Worm (Caenorhabditis elegans) whole organism, mixed stage, embryonic: ENCODE measurements around the gene teg-1.

Source experiments
- M03D4.4 ChIP-seq: sonication (generic microtip); optimal IDR thresholded peaks from 2 replicates; lab custom pipeline; 2017; ENCODE audit warnings: mild to moderate bottlenecking, missing genetic modification characterization, missing compliant biosample characterization
- bed-3 ChIP-seq: fragments of 200-800 bp; sonication (Bioruptor generic); optimal IDR thresholded peaks from 3 replicates; lab custom pipeline; 2018; ENCODE audit warnings: mild to moderate bottlenecking, missing genetic modification characterization, moderate library complexity, missing compliant biosample characterization
- blmp-1 ChIP-seq: fragments of 150-350 bp; optimal IDR thresholded peaks from 2 replicates; lab custom pipeline; 2014; ENCODE audit warnings: missing biosample characterization, missing genetic modification characterization
- ceh-39 ChIP-seq: fragments of 150-350 bp; optimal IDR thresholded peaks from 2 replicates; lab custom pipeline; 2014; ENCODE audit warnings: missing biosample characterization, missing genetic modification characterization
- ceh-43 ChIP-seq: fragments of 200-800 bp; sonication (Bioruptor generic); optimal IDR thresholded peaks from 2 replicates; lab custom pipeline; 2018; ENCODE audit warnings: mild to moderate bottlenecking, missing genetic modification characterization, moderate library complexity, missing compliant biosample characterization
- ceh-83 ChIP-seq: fragments of 200-800 bp; sonication (Bioruptor generic); optimal IDR thresholded peaks from 2 replicates; lab custom pipeline; 2018; ENCODE audit warnings: mild to moderate bottlenecking, missing genetic modification characterization, missing compliant biosample characterization
- ces-1 ChIP-seq: fragments of 150-350 bp; optimal IDR thresholded peaks from 2 replicates; lab custom pipeline; 2014; ENCODE audit warnings: missing biosample characterization, missing genetic modification reagents, missing genetic modification characterization
- cnd-1 ChIP-seq: fragments of 200-800 bp; sonication (Bioruptor generic); optimal IDR thresholded peaks from 2 replicates; lab custom pipeline; 2018; ENCODE audit warnings: mild to moderate bottlenecking, missing genetic modification characterization, missing compliant biosample characterization
- drap-1 ChIP-seq: fragments of 200-800 bp; sonication (Bioruptor generic); optimal IDR thresholded peaks from 3 replicates; lab custom pipeline; 2018; ENCODE audit warnings: mild to moderate bottlenecking, missing genetic modification characterization, missing compliant biosample characterization
- elt-1 ChIP-seq: sonication (generic microtip); optimal IDR thresholded peaks from 2 replicates; lab custom pipeline; 2017; ENCODE audit warnings: missing genetic modification characterization, mild to moderate bottlenecking, missing compliant biosample characterization, antibody characterized with exemption, moderate library complexity, borderline replicate concordance; ENCODE audit not compliant: insufficient read depth
- elt-3 ChIP-seq: fragments of 150-350 bp; optimal IDR thresholded peaks from 2 replicates; lab custom pipeline; 2014; ENCODE audit warnings: missing biosample characterization, missing genetic modification characterization
- flh-1 ChIP-seq: fragments of 200-800 bp; sonication (Bioruptor generic); optimal IDR thresholded peaks from 2 replicates; lab custom pipeline; 2018; ENCODE audit warnings: mild to moderate bottlenecking, missing genetic modification characterization, moderate library complexity, missing compliant biosample characterization
- ham-2 ChIP-seq: fragments of 200-800 bp; sonication (Bioruptor generic); optimal IDR thresholded peaks from 2 replicates; lab custom pipeline; 2018; ENCODE audit warnings: mild to moderate bottlenecking, missing genetic modification characterization, missing compliant biosample characterization
- hlh-1 ChIP-seq: fragments of 150-350 bp; optimal IDR thresholded peaks from 2 replicates; lab custom pipeline; 2014; ENCODE audit warnings: missing biosample characterization, missing genetic modification reagents, missing genetic modification characterization
- lin-13 ChIP-seq: fragments of 150-350 bp; optimal IDR thresholded peaks from 2 replicates; lab custom pipeline; 2014; ENCODE audit warnings: missing biosample characterization, missing genetic modification characterization
- lin-32 ChIP-seq: fragments of 200-800 bp; sonication (Bioruptor generic); optimal IDR thresholded peaks from 2 replicates; lab custom pipeline; 2018; ENCODE audit warnings: mild to moderate bottlenecking, missing genetic modification characterization, missing compliant biosample characterization
- lsy-2 ChIP-seq: fragments of 150-350 bp; optimal IDR thresholded peaks from 2 replicates; lab custom pipeline; 2014; ENCODE audit warnings: missing biosample characterization, missing genetic modification characterization
- mep-1 ChIP-seq: fragments of 150-350 bp; optimal IDR thresholded peaks from 2 replicates; lab custom pipeline; 2017; ENCODE audit warnings: missing biosample characterization, missing genetic modification reagents, missing genetic modification characterization, inconsistent platforms
- mls-2 ChIP-seq: sonication (generic microtip); optimal IDR thresholded peaks from 2 replicates; lab custom pipeline; 2016; ENCODE audit warnings: mild to moderate bottlenecking, missing genetic modification characterization, moderate library complexity, missing compliant biosample characterization
- nhr-12 ChIP-seq: fragments of 150-350 bp; optimal IDR thresholded peaks from 2 replicates; lab custom pipeline; 2014; ENCODE audit warnings: missing biosample characterization, missing genetic modification characterization
- nhr-2 ChIP-seq: fragments of 150-350 bp; optimal IDR thresholded peaks from 2 replicates; lab custom pipeline; 2014; ENCODE audit warnings: missing biosample characterization, missing genetic modification characterization
- nhr-237 ChIP-seq: fragments of 150-350 bp; optimal IDR thresholded peaks from 2 replicates; lab custom pipeline; 2014; ENCODE audit warnings: missing biosample characterization, missing genetic modification characterization
- pha-4 ChIP-seq: fragments of 150-350 bp; optimal IDR thresholded peaks from 2 replicates; lab custom pipeline; 2018; ENCODE audit warnings: missing biosample characterization, missing genetic modification reagents, missing genetic modification characterization
- snpc-4 ChIP-seq: fragments of 150-350 bp; optimal IDR thresholded peaks from 2 replicates; lab custom pipeline; 2014; ENCODE audit warnings: missing biosample characterization, missing genetic modification characterization
- tbx-8 ChIP-seq: fragments of 200-800 bp; sonication (Bioruptor generic); optimal IDR thresholded peaks from 2 replicates; lab custom pipeline; 2018; ENCODE audit warnings: mild to moderate bottlenecking, missing genetic modification characterization, moderate library complexity, missing compliant biosample characterization
- unc-120 ChIP-seq: sonication (generic microtip); optimal IDR thresholded peaks from 2 replicates; lab custom pipeline; 2017; ENCODE audit warnings: missing genetic modification characterization, missing compliant biosample characterization; ENCODE audit not compliant: poor library complexity, severe bottlenecking
- unc-39 ChIP-seq: fragments of 150-350 bp; optimal IDR thresholded peaks from 2 replicates; lab custom pipeline; 2014; ENCODE audit warnings: missing biosample characterization, missing genetic modification characterization
- unc-62 ChIP-seq: fragments of 150-350 bp; optimal IDR thresholded peaks from 2 replicates; lab custom pipeline; 2014; ENCODE audit warnings: missing biosample characterization, missing genetic modification reagents, missing genetic modification characterization
- zip-8 ChIP-seq: fragments of 150-350 bp; optimal IDR thresholded peaks from 2 replicates; lab custom pipeline; 2014; ENCODE audit warnings: missing biosample characterization, missing genetic modification characterization

teg-1 gene

ce11 chrIII:11311466-11311865 lies 6.6 kb downstream of the teg-1 start, which contains the start of gene rab-35:
rab-35 (minus strand) TSS chrIII:11311566.
- TF ChIP-seq lin-32 (GFP tag; lab: Kevin White, UChicago) = no peak
- TF ChIP-seq, all 35 proteins: peak for 0

ce11 chrIII:11290554-11290953 lies 27.5 kb downstream of the teg-1 start, which contains the start of the genes gly-9, mib-1 and smc-3:
gly-9 (minus strand) TSS chrIII:11290580.
mib-1 (minus strand) TSS chrIII:11290676.
smc-3 (plus strand) TSS chrIII:11290904.
- TF ChIP-seq nhr-237 (tag; lab: Kevin White, UChicago) = peak; percentile 24
- TF ChIP-seq ces-1 (GFP tag; lab: Kevin White, UChicago) = peak; percentile 5
- TF ChIP-seq M03D4.4 = no peak
- TF ChIP-seq lsy-2 = peak; percentile 6
- peak; percentile 18 for TF ChIP-seq lin-13
- TF ChIP-seq, all 35 proteins: peak for 4

ce11 chrIII:11289876-11290275 lies 28.2 kb downstream of the teg-1 start:
- TF ChIP-seq unc-39 (tag; lab: Kevin White, UChicago) = no peak
- no peak for TF ChIP-seq M03D4.4
- TF ChIP-seq nhr-237 (tag; lab: Kevin White, UChicago) = no peak
- TF ChIP-seq cnd-1 (tag; lab: Kevin White, UChicago) = no peak
- TF ChIP-seq flh-1 (GFP tag; lab: Kevin White, UChicago) = no peak
- TF ChIP-seq nhr-12 = no peak
- TF ChIP-seq lin-13 = no peak
- TF ChIP-seq mep-1 (tag; lab: Kevin White, UChicago) = no peak
- TF ChIP-seq ceh-83 (GFP tag; lab: Kevin White, UChicago) = no peak
- TF ChIP-seq mls-2 (tag; lab: Kevin White, UChicago) = no peak
- TF ChIP-seq blmp-1 (tag; lab: Kevin White, UChicago) = no peak
- TF ChIP-seq ham-2 (GFP tag; lab: Kevin White, UChicago) = no peak
- no peak for TF ChIP-seq pha-4
- TF ChIP-seq bed-3 (GFP tag; lab: Kevin White, UChicago) = no peak
- no peak for TF ChIP-seq drap-1
- TF ChIP-seq unc-120 = no peak
- no peak for TF ChIP-seq elt-3 (tag; lab: Kevin White, UChicago)
- TF ChIP-seq nhr-2 (tag; lab: Kevin White, UChicago) = no peak

ce11 chrIII:11288295-11288694 lies 29.7 kb downstream of the teg-1 start:
- no peak for TF ChIP-seq zip-8
- no peak for TF ChIP-seq lin-32 (GFP tag; lab: Kevin White, UChicago)
- TF ChIP-seq ceh-39 (tag; lab: Kevin White, UChicago) = no peak
- TF ChIP-seq ham-2 (GFP tag; lab: Kevin White, UChicago) = no peak
- TF ChIP-seq nhr-12 = no peak
- no peak for TF ChIP-seq unc-62 (GFP tag; lab: Kevin White, UChicago)
- TF ChIP-seq hlh-1 (tag; lab: Kevin White, UChicago) = no peak
- no peak for TF ChIP-seq ces-1 (GFP tag; lab: Kevin White, UChicago)
- no peak for TF ChIP-seq lin-13
- no peak for TF ChIP-seq lsy-2
- no peak for TF ChIP-seq flh-1 (GFP tag; lab: Kevin White, UChicago)
- no peak for TF ChIP-seq elt-1 (tag; lab: Kevin White, UChicago)
- TF ChIP-seq ceh-43 (GFP tag; lab: Kevin White, UChicago) = no peak
- TF ChIP-seq cnd-1 (tag; lab: Kevin White, UChicago) = no peak
- no peak for TF ChIP-seq unc-39 (tag; lab: Kevin White, UChicago)
- no peak for TF ChIP-seq tbx-8 (GFP tag; lab: Kevin White, UChicago)
- TF ChIP-seq mep-1 (tag; lab: Kevin White, UChicago) = no peak

ce11 chrIII:11287340-11287739 lies 30.7 kb downstream of the teg-1 start:
- no peak for TF ChIP-seq nhr-12
- TF ChIP-seq lin-32 (GFP tag; lab: Kevin White, UChicago) = no peak
- TF ChIP-seq ceh-39 (tag; lab: Kevin White, UChicago) = no peak
- no peak for TF ChIP-seq unc-120
- no peak for TF ChIP-seq M03D4.4
- TF ChIP-seq unc-39 (tag; lab: Kevin White, UChicago) = no peak
- no peak for TF ChIP-seq mls-2 (tag; lab: Kevin White, UChicago)
- TF ChIP-seq drap-1 = no peak
- TF ChIP-seq flh-1 (GFP tag; lab: Kevin White, UChicago) = no peak
- no peak for TF ChIP-seq snpc-4 (tag; lab: Kevin White, UChicago)
- no peak for TF ChIP-seq ces-1 (GFP tag; lab: Kevin White, UChicago)
- no peak for TF ChIP-seq hlh-1 (tag; lab: Kevin White, UChicago)
- TF ChIP-seq mep-1 (tag; lab: Kevin White, UChicago) = no peak
- TF ChIP-seq lsy-2 = no peak
- no peak for TF ChIP-seq ceh-43 (GFP tag; lab: Kevin White, UChicago)
- TF ChIP-seq, all 35 proteins: peak for 0
